Worm (Caenorhabditis elegans) whole organism, late embryonic: ENCODE data around the gene srt-53.

ENCODE experiments used
- C08G9.2 ChIP-seq: sonication (generic microtip); optimal IDR thresholded peaks from 2 replicates; lab custom pipeline; 2016; ENCODE audit warnings: mild to moderate bottlenecking, missing genetic modification characterization, moderate library complexity, missing compliant biosample characterization
- C38D4.7 ChIP-seq: fragments of 200-800 bp; sonication (Bioruptor generic); optimal IDR thresholded peaks from 2 replicates; lab custom pipeline; 2018; ENCODE audit warnings: mild to moderate bottlenecking, missing genetic modification characterization, moderate library complexity, missing compliant biosample characterization
- F13H6.1 ChIP-seq: sonication (generic microtip); optimal IDR thresholded peaks from 2 replicates; lab custom pipeline; 2016; ENCODE audit warnings: missing genetic modification characterization, missing compliant biosample characterization
- K09A11.1 ChIP-seq: sonication (generic microtip); optimal IDR thresholded peaks from 2 replicates; lab custom pipeline; 2017; ENCODE audit warnings: antibody characterized with exemption, mild to moderate bottlenecking, missing genetic modification characterization, missing compliant biosample characterization; ENCODE audit not compliant: insufficient read depth
- T23F11.4 ChIP-seq: fragments of 200-800 bp; sonication (Bioruptor generic); optimal IDR thresholded peaks from 2 replicates; lab custom pipeline; 2018; ENCODE audit warnings: mild to moderate bottlenecking, missing genetic modification characterization, missing compliant biosample characterization
- Y22D7AL.16 ChIP-seq: sonication (generic microtip); optimal IDR thresholded peaks from 2 replicates; lab custom pipeline; 2016; ENCODE audit warnings: missing genetic modification characterization, missing compliant biosample characterization
- ahr-1 ChIP-seq: sonication (generic microtip); optimal IDR thresholded peaks from 2 replicates; lab custom pipeline; 2016; ENCODE audit warnings: missing genetic modification characterization, missing compliant biosample characterization
- ceh-22 ChIP-seq: sonication (generic microtip); optimal IDR thresholded peaks from 2 replicates; lab custom pipeline; 2017; ENCODE audit warnings: missing biosample characterization, missing genetic modification characterization
- ceh-24 ChIP-seq: sonication (generic microtip); optimal IDR thresholded peaks from 2 replicates; lab custom pipeline; 2016; ENCODE audit warnings: mild to moderate bottlenecking, missing genetic modification characterization, missing compliant biosample characterization
- ceh-31 ChIP-seq: sonication (generic microtip); optimal IDR thresholded peaks from 2 replicates; lab custom pipeline; 2016; ENCODE audit warnings: missing genetic modification characterization, missing compliant biosample characterization
- ceh-45 ChIP-seq: fragments of 200-800 bp; sonication (Bioruptor generic); IDR thresholded peaks from 2 replicates; pipeline ENCODE4 v1.3.6; 2022; ENCODE audit warnings: missing genetic modification reagents, missing genetic modification characterization, missing compliant biosample characterization
- ceh-48 ChIP-seq: sonication (generic microtip); optimal IDR thresholded peaks from 2 replicates; lab custom pipeline; 2016; ENCODE audit warnings: missing genetic modification characterization, inconsistent platforms, missing compliant biosample characterization
- ceh-6 ChIP-seq: fragments of 200-800 bp; sonication (Bioruptor generic); optimal IDR thresholded peaks from 2 replicates; lab custom pipeline; 2018; ENCODE audit warnings: mild to moderate bottlenecking, missing genetic modification characterization, missing compliant biosample characterization
- dmd-4 ChIP-seq: sonication (generic microtip); optimal IDR thresholded peaks from 2 replicates; lab custom pipeline; 2016; ENCODE audit warnings: borderline replicate concordance, missing genetic modification characterization, missing compliant biosample characterization
- elt-2 ChIP-seq: sonication (generic microtip); optimal IDR thresholded peaks from 2 replicates; lab custom pipeline; 2016; ENCODE audit warnings: missing genetic modification reagents, missing genetic modification characterization, missing compliant biosample characterization
- ets-4 ChIP-seq: sonication (generic microtip); optimal IDR thresholded peaks from 2 replicates; lab custom pipeline; 2016; ENCODE audit warnings: missing genetic modification characterization, missing compliant biosample characterization
- eyg-1 ChIP-seq: sonication (generic microtip); optimal IDR thresholded peaks from 2 replicates; lab custom pipeline; 2016; ENCODE audit warnings: missing genotype, missing genetic modification characterization, missing compliant biosample characterization
- fkh-6 ChIP-seq: sonication (generic microtip); optimal IDR thresholded peaks from 2 replicates; lab custom pipeline; 2016; ENCODE audit warnings: missing genetic modification characterization, missing compliant biosample characterization
- hlh-13 ChIP-seq: fragments of 200-800 bp; sonication (Bioruptor generic); optimal IDR thresholded peaks from 2 replicates; lab custom pipeline; 2018; ENCODE audit warnings: mild to moderate bottlenecking, missing genetic modification characterization, missing compliant biosample characterization
- hlh-30 ChIP-seq: sonication (generic microtip); optimal IDR thresholded peaks from 2 replicates; lab custom pipeline; 2017; ENCODE audit warnings: antibody characterized with exemption, missing genetic modification characterization, missing compliant biosample characterization; ENCODE audit not compliant: insufficient read depth
- hlh-6 ChIP-seq: sonication (generic microtip); optimal IDR thresholded peaks from 2 replicates; lab custom pipeline; 2016; ENCODE audit warnings: missing genotype, missing genetic modification characterization, missing compliant biosample characterization
- madf-2 ChIP-seq: sonication (generic microtip); optimal IDR thresholded peaks from 2 replicates; lab custom pipeline; 2017; ENCODE audit warnings: missing genetic modification characterization, missing compliant biosample characterization
- mec-3 ChIP-seq: sonication (generic microtip); optimal IDR thresholded peaks from 2 replicates; lab custom pipeline; 2016; ENCODE audit warnings: borderline replicate concordance, missing genetic modification characterization, missing compliant biosample characterization
- nfya-1 ChIP-seq: sonication (generic microtip); optimal IDR thresholded peaks from 2 replicates; lab custom pipeline; 2017; ENCODE audit warnings: missing genetic modification characterization, mild to moderate bottlenecking, missing compliant biosample characterization, antibody characterized with exemption, moderate library complexity
- nhr-11 ChIP-seq: fragments of 150-350 bp; optimal IDR thresholded peaks from 2 replicates; lab custom pipeline; 2014; ENCODE audit warnings: missing biosample characterization, missing genetic modification characterization
- nhr-232 ChIP-seq: sonication (generic microtip); optimal IDR thresholded peaks from 2 replicates; lab custom pipeline; 2016; ENCODE audit warnings: missing genetic modification characterization, missing compliant biosample characterization
- odd-2 ChIP-seq: sonication (generic microtip); optimal IDR thresholded peaks from 2 replicates; lab custom pipeline; 2017; ENCODE audit warnings: antibody characterized with exemption, mild to moderate bottlenecking, missing genetic modification characterization, missing compliant biosample characterization
- pat-9 ChIP-seq: fragments of 200-800 bp; sonication (Bioruptor generic); optimal IDR thresholded peaks from 2 replicates; lab custom pipeline; 2018; ENCODE audit warnings: mild to moderate bottlenecking, missing genetic modification characterization, moderate library complexity, missing compliant biosample characterization
- pax-1 ChIP-seq: fragments of 150-350 bp; optimal IDR thresholded peaks from 2 replicates; lab custom pipeline; 2014; ENCODE audit warnings: missing biosample characterization, missing genetic modification characterization
- pha-2 ChIP-seq: sonication (generic microtip); optimal IDR thresholded peaks from 2 replicates; lab custom pipeline; 2017; ENCODE audit warnings: mild to moderate bottlenecking, missing genetic modification characterization, missing compliant biosample characterization
- pqm-1 ChIP-seq: sonication (generic microtip); optimal IDR thresholded peaks from 2 replicates; lab custom pipeline; 2016; ENCODE audit warnings: missing genetic modification characterization, missing compliant biosample characterization
- pros-1 ChIP-seq: fragments of 150-350 bp; optimal IDR thresholded peaks from 2 replicates; lab custom pipeline; 2014; ENCODE audit warnings: missing biosample characterization, missing genetic modification reagents, missing genetic modification characterization
- ref-2 ChIP-seq: sonication (generic microtip); optimal IDR thresholded peaks from 2 replicates; lab custom pipeline; 2016; ENCODE audit warnings: missing genetic modification characterization, missing compliant biosample characterization
- sox-2 ChIP-seq: fragments of 200-800 bp; sonication (Bioruptor generic); IDR thresholded peaks from 2 replicates; pipeline ENCODE4 v1.3.6; 2022; ENCODE audit warnings: missing genetic modification reagents, missing genetic modification characterization, missing compliant biosample characterization
- tbx-7 ChIP-seq: sonication (generic microtip); optimal IDR thresholded peaks from 2 replicates; lab custom pipeline; 2016; ENCODE audit warnings: missing genotype, missing genetic modification characterization, missing compliant biosample characterization
- unc-3 ChIP-seq, 2 experiments: fragments of 200-800 bp in 1 of 2; sonication (Bioruptor generic) in 1 of 2; sonication (generic microtip) in 1 of 2; conservative IDR thresholded peaks in 1 of 2; optimal IDR thresholded peaks in 1 of 2; 2 replicates each; pipeline versions ENCODE4 v1.3.6 to Lab custom; 2016 to 2022; ENCODE audit warnings: missing compliant biosample characterization in 2 of 2, missing genetic modification characterization in 2 of 2, missing genetic modification reagents in 1 of 2
- unc-42 ChIP-seq: sonication (generic microtip); optimal IDR thresholded peaks from 2 replicates; lab custom pipeline; 2016; ENCODE audit warnings: missing genotype, missing genetic modification characterization, missing compliant biosample characterization
- zip-5 ChIP-seq: sonication (generic microtip); optimal IDR thresholded peaks from 2 replicates; lab custom pipeline; 2016; ENCODE audit warnings: missing genetic modification characterization, missing compliant biosample characterization

The srt-53 gene

DNA sequence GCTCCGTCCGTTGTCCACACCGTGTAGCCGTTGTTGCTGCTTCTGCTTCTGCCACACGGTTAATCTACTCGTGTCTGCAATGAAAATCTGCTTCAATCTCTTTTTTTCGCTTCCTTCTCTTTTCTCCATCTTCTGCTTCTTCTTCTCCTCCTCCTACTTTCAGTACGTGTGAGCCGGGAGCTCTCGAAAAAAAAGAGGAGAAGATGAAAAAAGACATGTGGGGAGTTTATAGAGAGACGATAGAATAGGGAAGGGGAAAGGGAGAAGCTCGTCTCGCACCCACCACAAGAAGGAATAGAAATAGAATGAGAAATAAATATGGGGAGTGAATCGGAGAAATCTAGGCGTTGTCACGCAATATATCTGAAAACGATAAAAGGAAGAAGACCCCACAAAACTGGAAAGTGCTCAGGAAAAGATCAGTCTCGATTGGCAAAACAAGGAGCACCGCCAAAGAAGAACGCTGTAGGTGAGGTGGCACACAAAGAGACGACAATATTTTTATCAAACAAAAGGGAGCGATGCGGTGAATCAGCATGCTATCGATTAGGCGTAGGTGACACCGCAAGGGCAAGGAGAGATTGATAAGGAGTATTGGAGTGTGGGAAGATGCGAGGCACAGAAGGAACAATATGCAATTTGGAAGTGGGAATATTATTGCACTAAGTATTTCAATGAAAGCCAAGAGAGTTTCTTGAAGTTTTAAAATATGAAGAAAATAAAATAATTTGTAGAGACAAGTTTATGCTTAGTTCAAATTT is 37.7 kb upstream of the srt-53 start, which contains the start of gene let-413:
Gene let-413, minus strand, starts transcription at position 76 of the 761 bp plus-strand sequence.
- no peak for TF ChIP-seq ceh-48 (tag; lab: Kevin White, UChicago)
- TF ChIP-seq ceh-45 (GFP tag; lab: Robert Waterston, UW): no peak
- TF ChIP-seq nhr-232 (tag; lab: Kevin White, UChicago): no peak
- no peak for TF ChIP-seq C38D4.7
- no peak for TF ChIP-seq Y22D7AL.16 (tag; lab: Kevin White, UChicago)
- TF ChIP-seq tbx-7 (tag; lab: Kevin White, UChicago): no peak
- peak; percentile 20 for TF ChIP-seq unc-42 (tag; lab: Kevin White, UChicago)
- TF ChIP-seq elt-2 (tag; lab: Kevin White, UChicago): peak; percentile 56
- TF ChIP-seq ahr-1 (tag; lab: Kevin White, UChicago): no peak
- no peak for TF ChIP-seq fkh-6 (tag; lab: Kevin White, UChicago)
- TF ChIP-seq dmd-4 (tag; lab: Kevin White, UChicago): peak; percentile 26
- peak; percentile 1 for TF ChIP-seq pqm-1 (tag; lab: Kevin White, UChicago)
- TF ChIP-seq zip-5 (tag; lab: Kevin White, UChicago): no peak
- TF ChIP-seq hlh-13 (GFP tag; lab: Kevin White, UChicago): no peak
- TF ChIP-seq, all 69 proteins: peak for 4

DNA sequence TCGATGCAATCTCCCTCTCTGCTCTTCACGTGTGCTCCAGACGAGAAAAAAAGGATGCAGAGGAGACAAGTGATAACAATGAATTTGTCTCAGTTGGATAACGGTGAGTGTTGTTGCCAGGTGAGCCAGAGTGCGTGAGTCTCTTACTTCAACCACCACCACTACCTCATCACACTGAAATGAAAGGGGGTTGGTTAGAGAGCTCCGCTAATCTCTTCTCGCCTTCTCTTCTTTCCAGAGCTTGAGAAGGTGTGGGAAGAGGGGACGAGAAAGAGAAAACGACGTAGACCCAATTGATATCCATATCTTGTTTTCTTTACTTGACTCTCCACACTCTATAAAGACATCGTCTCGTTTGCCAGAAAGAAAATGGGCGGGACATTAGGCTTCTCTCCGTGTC is 31.2 kb upstream of the srt-53 start:
- no peak for TF ChIP-seq fkh-6 (tag; lab: Kevin White, UChicago)
- TF ChIP-seq ceh-48 (tag; lab: Kevin White, UChicago): no peak
- no peak for TF ChIP-seq ceh-6
- no peak for TF ChIP-seq ceh-22 (tag; lab: Kevin White, UChicago)
- no peak for TF ChIP-seq ceh-24
- no peak for TF ChIP-seq pha-2 (tag; lab: Kevin White, UChicago)
- no peak for TF ChIP-seq ceh-31 (tag; lab: Kevin White, UChicago)
- no peak for TF ChIP-seq C08G9.2 (tag; lab: Kevin White, UChicago)
- no peak for TF ChIP-seq hlh-30 (tag; lab: Kevin White, UChicago)
- no peak for TF ChIP-seq ets-4 (tag; lab: Kevin White, UChicago)
- no peak for TF ChIP-seq mec-3 (tag; lab: Kevin White, UChicago)
- TF ChIP-seq tbx-7 (tag; lab: Kevin White, UChicago): no peak
- TF ChIP-seq pax-1 (tag; lab: Kevin White, UChicago): no peak
- TF ChIP-seq F13H6.1 (tag; lab: Kevin White, UChicago): no peak
- TF ChIP-seq ref-2: no peak
- TF ChIP-seq odd-2 (tag; lab: Kevin White, UChicago): no peak
- TF ChIP-seq nfya-1: no peak

- TF ChIP-seq sox-2 (GFP tag; lab: Robert Waterston, UW) (no peak), pros-1 (no peak), nhr-11 (tag; lab: Kevin White, UChicago) (no peak), pax-1 (tag; lab: Kevin White, UChicago) (no peak), hlh-6 (no peak), eyg-1 (tag; lab: Kevin White, UChicago) (no peak), ceh-24 (no peak), madf-2 (tag; lab: Kevin White, UChicago) (no peak), T23F11.4 (GFP tag; lab: Kevin White, UChicago) (no peak)
These were observed 30.3 kb upstream of the srt-53 start for ce11 chrV:7970519-7970918.

DNA sequence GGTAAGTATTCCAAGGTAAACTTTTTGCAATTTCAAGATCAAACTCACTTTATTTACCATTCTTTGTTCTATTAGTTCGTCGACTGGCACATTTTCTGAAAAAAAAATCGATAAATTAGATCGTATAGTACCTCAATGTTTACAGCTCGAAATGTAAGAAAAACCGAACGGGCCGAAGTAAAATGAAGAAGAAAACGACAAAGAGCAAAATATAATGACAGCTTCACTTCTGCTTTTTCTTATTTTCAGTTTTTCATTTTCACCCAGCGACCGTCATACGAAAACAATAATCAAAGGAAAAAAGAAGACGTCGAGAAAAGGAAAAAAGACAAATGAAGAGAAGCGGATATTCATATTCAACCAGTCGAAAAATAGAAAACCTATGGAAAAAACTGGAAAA is 28.9 kb upstream of the srt-53 start, which contains the start of gene che-7:
Gene che-7, minus strand, starts transcription at position 101 of the 400 bp plus-strand sequence.
- no peak for TF ChIP-seq pat-9
- no peak for TF ChIP-seq unc-3 (GFP tag; conservative IDR thresholded peaks at IDR 0.05; lab: Robert Waterston, UW)
- no peak for TF ChIP-seq unc-3 (tag; optimal IDR thresholded peaks at IDR 0.05; lab: Kevin White, UChicago)
- no peak for TF ChIP-seq mec-3 (tag; lab: Kevin White, UChicago)
- no peak for TF ChIP-seq K09A11.1 (tag; lab: Kevin White, UChicago)
